Fruit fly (Drosophila melanogaster): ENCODE data around the gene CG16965.
A peak's percentile ranks its signal among the peaks of the same experiment; 100 is the strongest.

DNA sequence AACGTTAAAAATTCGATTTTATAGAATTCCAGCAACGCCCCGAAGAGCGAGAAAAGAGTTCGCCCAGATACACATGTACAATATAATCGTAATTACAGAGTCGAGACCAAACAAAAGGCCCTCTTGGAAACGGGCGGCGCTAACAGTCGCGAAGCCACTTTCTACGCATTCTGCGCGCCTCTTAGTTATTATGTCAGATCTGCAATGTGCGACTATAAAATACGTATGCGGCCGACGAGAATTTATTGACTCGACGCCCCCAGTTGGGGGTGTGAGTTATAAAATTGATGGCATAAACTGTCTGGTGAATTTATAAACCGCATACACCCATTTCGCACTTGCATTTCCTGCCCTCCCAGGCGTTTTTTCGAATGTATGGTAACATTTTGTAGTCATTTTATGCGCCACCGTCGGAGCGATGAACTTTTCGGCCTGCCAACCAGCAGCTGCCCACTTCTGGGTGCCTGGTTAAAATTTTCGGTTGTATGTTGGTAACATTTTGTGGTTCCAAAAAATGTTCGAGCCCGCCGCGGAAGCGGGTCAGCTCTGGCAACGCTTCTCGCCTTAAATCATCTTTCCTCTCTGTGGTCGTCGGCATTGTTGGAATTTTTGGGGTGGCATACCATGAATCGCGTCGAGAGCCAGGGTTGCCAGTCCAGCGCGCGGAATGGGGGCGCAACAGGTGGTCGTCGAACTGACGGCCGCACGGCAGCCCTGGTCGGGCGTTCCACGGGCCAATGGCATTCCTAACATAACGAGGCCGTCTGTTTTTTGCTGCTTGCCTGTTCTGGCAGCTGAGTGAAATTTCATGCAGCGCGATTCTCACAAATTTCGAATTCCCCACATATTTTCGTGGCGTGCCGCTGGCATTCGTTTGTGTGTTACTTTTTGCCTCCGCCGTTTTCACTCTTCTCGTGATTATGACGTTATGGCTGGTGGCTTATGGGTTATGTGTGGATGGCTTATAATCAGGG lies 30.6 kb downstream of the CG16965 start:
- TF ChIP-seq CG8478 (optimal IDR thresholded peaks at IDR 0.05) = no peak
- peak in 1 of 2 experiments; percentile 46 for TF ChIP-seq CTCF (optimal IDR thresholded peaks at IDR 0.05)

Data from S2 (cell line).